Worm (Caenorhabditis elegans) whole organism, mixed stage, embryonic: Measurements from ENCODE around the gene Y79H2A.12.
A peak's percentile ranks its signal among the peaks of the same experiment; 100 is the strongest.

Source experiments
- bed-3 ChIP-seq: fragments of 200-800 bp; sonication (Bioruptor generic); optimal IDR thresholded peaks from 3 replicates; lab custom pipeline; 2018; ENCODE audit warnings: mild to moderate bottlenecking, missing genetic modification characterization, moderate library complexity, missing compliant biosample characterization
- blmp-1 ChIP-seq: fragments of 150-350 bp; optimal IDR thresholded peaks from 2 replicates; lab custom pipeline; 2014; ENCODE audit warnings: missing biosample characterization, missing genetic modification characterization
- ceh-39 ChIP-seq: fragments of 150-350 bp; optimal IDR thresholded peaks from 2 replicates; lab custom pipeline; 2014; ENCODE audit warnings: missing biosample characterization, missing genetic modification characterization
- ceh-43 ChIP-seq: fragments of 200-800 bp; sonication (Bioruptor generic); optimal IDR thresholded peaks from 2 replicates; lab custom pipeline; 2018; ENCODE audit warnings: mild to moderate bottlenecking, missing genetic modification characterization, moderate library complexity, missing compliant biosample characterization
- ceh-83 ChIP-seq: fragments of 200-800 bp; sonication (Bioruptor generic); optimal IDR thresholded peaks from 2 replicates; lab custom pipeline; 2018; ENCODE audit warnings: mild to moderate bottlenecking, missing genetic modification characterization, missing compliant biosample characterization
- ces-1 ChIP-seq: fragments of 150-350 bp; optimal IDR thresholded peaks from 2 replicates; lab custom pipeline; 2014; ENCODE audit warnings: missing biosample characterization, missing genetic modification reagents, missing genetic modification characterization
- cnd-1 ChIP-seq: fragments of 200-800 bp; sonication (Bioruptor generic); optimal IDR thresholded peaks from 2 replicates; lab custom pipeline; 2018; ENCODE audit warnings: mild to moderate bottlenecking, missing genetic modification characterization, missing compliant biosample characterization
- elt-1 ChIP-seq: sonication (generic microtip); optimal IDR thresholded peaks from 2 replicates; lab custom pipeline; 2017; ENCODE audit warnings: missing genetic modification characterization, mild to moderate bottlenecking, missing compliant biosample characterization, antibody characterized with exemption, moderate library complexity, borderline replicate concordance; ENCODE audit not compliant: insufficient read depth
- elt-3 ChIP-seq: fragments of 150-350 bp; optimal IDR thresholded peaks from 2 replicates; lab custom pipeline; 2014; ENCODE audit warnings: missing biosample characterization, missing genetic modification characterization
- flh-1 ChIP-seq: fragments of 200-800 bp; sonication (Bioruptor generic); optimal IDR thresholded peaks from 2 replicates; lab custom pipeline; 2018; ENCODE audit warnings: mild to moderate bottlenecking, missing genetic modification characterization, moderate library complexity, missing compliant biosample characterization
- ham-2 ChIP-seq: fragments of 200-800 bp; sonication (Bioruptor generic); optimal IDR thresholded peaks from 2 replicates; lab custom pipeline; 2018; ENCODE audit warnings: mild to moderate bottlenecking, missing genetic modification characterization, missing compliant biosample characterization
- hlh-1 ChIP-seq: fragments of 150-350 bp; optimal IDR thresholded peaks from 2 replicates; lab custom pipeline; 2014; ENCODE audit warnings: missing biosample characterization, missing genetic modification reagents, missing genetic modification characterization
- lin-13 ChIP-seq: fragments of 150-350 bp; optimal IDR thresholded peaks from 2 replicates; lab custom pipeline; 2014; ENCODE audit warnings: missing biosample characterization, missing genetic modification characterization
- lin-32 ChIP-seq: fragments of 200-800 bp; sonication (Bioruptor generic); optimal IDR thresholded peaks from 2 replicates; lab custom pipeline; 2018; ENCODE audit warnings: mild to moderate bottlenecking, missing genetic modification characterization, missing compliant biosample characterization
- lsy-2 ChIP-seq: fragments of 150-350 bp; optimal IDR thresholded peaks from 2 replicates; lab custom pipeline; 2014; ENCODE audit warnings: missing biosample characterization, missing genetic modification characterization
- mab-5 ChIP-seq: fragments of 150-350 bp; optimal IDR thresholded peaks from 2 replicates; lab custom pipeline; 2014; ENCODE audit warnings: missing biosample characterization, missing genetic modification characterization
- mep-1 ChIP-seq: fragments of 150-350 bp; optimal IDR thresholded peaks from 2 replicates; lab custom pipeline; 2017; ENCODE audit warnings: missing biosample characterization, missing genetic modification reagents, missing genetic modification characterization, inconsistent platforms
- nhr-12 ChIP-seq: fragments of 150-350 bp; optimal IDR thresholded peaks from 2 replicates; lab custom pipeline; 2014; ENCODE audit warnings: missing biosample characterization, missing genetic modification characterization
- nhr-2 ChIP-seq: fragments of 150-350 bp; optimal IDR thresholded peaks from 2 replicates; lab custom pipeline; 2014; ENCODE audit warnings: missing biosample characterization, missing genetic modification characterization
- nhr-237 ChIP-seq: fragments of 150-350 bp; optimal IDR thresholded peaks from 2 replicates; lab custom pipeline; 2014; ENCODE audit warnings: missing biosample characterization, missing genetic modification characterization
- nhr-28 ChIP-seq: fragments of 150-350 bp; optimal IDR thresholded peaks from 2 replicates; lab custom pipeline; 2014; ENCODE audit warnings: missing biosample characterization, missing genetic modification characterization
- pha-4 ChIP-seq: fragments of 150-350 bp; optimal IDR thresholded peaks from 2 replicates; lab custom pipeline; 2018; ENCODE audit warnings: missing biosample characterization, missing genetic modification reagents, missing genetic modification characterization
- sem-2 ChIP-seq: fragments of 200-800 bp; sonication (Bioruptor generic); optimal IDR thresholded peaks from 2 replicates; lab custom pipeline; 2018; ENCODE audit warnings: mild to moderate bottlenecking, missing genetic modification characterization, missing compliant biosample characterization
- snpc-4 ChIP-seq: fragments of 150-350 bp; optimal IDR thresholded peaks from 2 replicates; lab custom pipeline; 2014; ENCODE audit warnings: missing biosample characterization, missing genetic modification characterization
- sptf-1 ChIP-seq: sonication (generic microtip); optimal IDR thresholded peaks from 2 replicates; lab custom pipeline; 2017; ENCODE audit warnings: mild to moderate bottlenecking, missing genetic modification characterization, moderate library complexity, missing compliant biosample characterization
- unc-120 ChIP-seq: sonication (generic microtip); optimal IDR thresholded peaks from 2 replicates; lab custom pipeline; 2017; ENCODE audit warnings: missing genetic modification characterization, missing compliant biosample characterization; ENCODE audit not compliant: poor library complexity, severe bottlenecking
- unc-39 ChIP-seq: fragments of 150-350 bp; optimal IDR thresholded peaks from 2 replicates; lab custom pipeline; 2014; ENCODE audit warnings: missing biosample characterization, missing genetic modification characterization
- zip-8 ChIP-seq: fragments of 150-350 bp; optimal IDR thresholded peaks from 2 replicates; lab custom pipeline; 2014; ENCODE audit warnings: missing biosample characterization, missing genetic modification characterization
- ztf-11 ChIP-seq: fragments of 150-350 bp; optimal IDR thresholded peaks from 2 replicates; lab custom pipeline; 2014; ENCODE audit warnings: missing biosample characterization, missing genetic modification characterization

Gene Y79H2A.12

DNA sequence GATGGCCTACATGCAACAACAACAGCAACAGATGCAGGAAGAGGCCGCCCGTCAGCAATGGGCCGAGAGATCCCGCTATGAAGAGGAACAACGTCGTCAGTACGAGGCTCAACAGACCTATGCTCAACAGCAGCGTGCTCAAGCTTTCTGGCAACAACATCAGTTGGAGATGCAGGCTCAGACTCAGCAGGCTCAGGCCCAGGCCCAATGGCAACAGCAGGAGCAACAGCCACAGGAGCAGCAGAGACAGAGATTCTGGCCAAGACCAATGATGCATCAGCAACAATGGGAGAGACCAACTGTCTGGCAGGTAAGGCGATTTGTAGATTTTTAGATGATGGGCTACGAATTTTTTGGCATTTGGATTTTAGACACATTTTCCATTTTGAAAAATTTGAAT lies 6.4 kb downstream of the Y79H2A.12 start:
- no peak for TF ChIP-seq nhr-237 (tag; lab: Kevin White, UChicago)
- no peak for TF ChIP-seq ham-2 (GFP tag; lab: Kevin White, UChicago)
- no peak for TF ChIP-seq unc-120 (tag; lab: Kevin White, UChicago)
- no peak for TF ChIP-seq ztf-11 (tag; lab: Kevin White, UChicago)
- TF ChIP-seq nhr-2, result no peak
- no peak for TF ChIP-seq hlh-1 (tag; lab: Kevin White, UChicago)
- TF ChIP-seq cnd-1 (tag; lab: Kevin White, UChicago), result no peak
- no peak for TF ChIP-seq sptf-1 (tag; lab: Kevin White, UChicago)
- no peak for TF ChIP-seq blmp-1
- TF ChIP-seq mep-1, result no peak
- TF ChIP-seq unc-39 (tag; lab: Kevin White, UChicago), result no peak
- no peak for TF ChIP-seq sem-2 (GFP tag; lab: Kevin White, UChicago)
- TF ChIP-seq mab-5 (tag; lab: Kevin White, UChicago), result no peak
- no peak for TF ChIP-seq lin-13 (tag; lab: Kevin White, UChicago)
- no peak for TF ChIP-seq pha-4 (tag; lab: Kevin White, UChicago)
- no peak for TF ChIP-seq zip-8 (tag; lab: Kevin White, UChicago)
- TF ChIP-seq ceh-43, result no peak
- no peak for TF ChIP-seq elt-3 (tag; lab: Kevin White, UChicago)

DNA sequence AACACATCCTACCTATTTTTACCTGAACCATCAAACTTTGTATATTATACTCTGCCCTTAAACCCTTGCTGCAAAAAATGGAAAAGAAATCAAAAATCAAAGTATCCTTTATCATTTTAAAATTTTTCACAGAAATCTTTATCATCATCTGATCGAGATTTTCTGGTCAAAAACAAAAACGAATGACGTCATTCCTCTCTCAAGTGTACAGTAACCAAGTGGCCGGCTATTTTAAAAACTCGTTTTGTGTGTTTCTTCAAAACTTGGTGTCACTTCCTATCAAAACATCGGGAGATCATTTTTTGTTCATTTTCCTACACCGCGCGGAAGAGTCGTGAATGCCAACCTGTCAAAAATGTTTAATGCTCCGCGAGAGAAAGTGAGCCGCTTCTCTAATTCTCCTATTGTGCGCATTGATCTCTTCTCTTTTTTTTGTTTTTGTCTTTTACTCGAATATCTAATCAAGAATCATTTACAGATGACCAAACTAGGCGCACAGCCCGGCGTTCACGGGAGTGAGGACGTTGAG lies 8.5 kb downstream of the Y79H2A.12 start, which contains the start of gene brp-1:
TSS of gene brp-1 (plus strand) at position 479 of the 529 bp plus-strand sequence.
- TF ChIP-seq nhr-2, result no peak
- TF ChIP-seq zip-8 (tag; lab: Kevin White, UChicago), result peak; percentile 56

DNA sequence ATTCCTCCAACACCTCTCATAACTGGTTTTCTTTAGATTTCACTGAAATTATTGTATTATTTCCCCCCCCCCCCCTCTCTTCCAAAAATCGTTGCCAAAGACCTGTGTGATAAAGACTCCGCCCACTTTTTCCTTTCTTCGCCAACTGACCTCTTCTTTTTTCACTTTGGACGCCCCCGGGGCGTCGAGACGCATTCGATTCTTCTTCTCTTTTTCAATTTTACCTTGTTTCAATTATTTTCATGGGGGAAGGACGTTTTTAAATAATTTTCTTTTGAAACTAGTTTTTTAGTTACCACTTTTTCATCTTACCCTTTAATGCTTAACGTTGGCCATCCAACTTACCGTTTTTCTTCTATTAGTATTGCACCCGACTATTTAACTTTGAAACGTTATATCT lies 10.7 kb downstream of the Y79H2A.12 start:
- TF ChIP-seq sptf-1 (tag; lab: Kevin White, UChicago), result no peak

DNA sequence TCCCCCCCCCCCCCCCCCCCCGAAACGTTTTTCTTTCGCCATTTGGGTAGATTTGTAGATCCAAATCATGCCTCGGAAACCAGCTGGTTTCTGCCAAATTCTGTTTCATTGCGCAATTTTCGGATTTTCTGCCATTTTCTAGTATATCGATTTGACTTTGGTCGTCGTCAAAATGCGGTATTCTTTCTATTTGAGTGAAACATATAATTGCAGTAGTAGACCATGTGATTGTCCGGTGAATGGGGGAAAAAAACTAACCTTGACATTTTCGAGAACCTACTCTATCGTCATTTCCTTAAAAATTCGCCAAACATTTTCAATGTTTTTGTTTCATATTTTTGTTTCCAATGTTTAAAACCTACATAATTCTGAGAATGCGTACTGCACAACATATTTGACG lies 13.1 kb downstream of the Y79H2A.12 start:
- TF ChIP-seq blmp-1 (no peak), flh-1 (GFP tag; lab: Kevin White, UChicago) (no peak), lsy-2 (tag; lab: Kevin White, UChicago) (no peak), unc-120 (tag; lab: Kevin White, UChicago) (no peak), ceh-43 (no peak), ztf-11 (tag; lab: Kevin White, UChicago) (no peak), bed-3 (GFP tag; lab: Kevin White, UChicago) (no peak), mab-5 (tag; lab: Kevin White, UChicago) (no peak), pha-4 (tag; lab: Kevin White, UChicago) (no peak), lin-32 (GFP tag; lab: Kevin White, UChicago) (no peak), ces-1 (GFP tag; lab: Kevin White, UChicago) (no peak), elt-1 (tag; lab: Kevin White, UChicago) (no peak)

DNA sequence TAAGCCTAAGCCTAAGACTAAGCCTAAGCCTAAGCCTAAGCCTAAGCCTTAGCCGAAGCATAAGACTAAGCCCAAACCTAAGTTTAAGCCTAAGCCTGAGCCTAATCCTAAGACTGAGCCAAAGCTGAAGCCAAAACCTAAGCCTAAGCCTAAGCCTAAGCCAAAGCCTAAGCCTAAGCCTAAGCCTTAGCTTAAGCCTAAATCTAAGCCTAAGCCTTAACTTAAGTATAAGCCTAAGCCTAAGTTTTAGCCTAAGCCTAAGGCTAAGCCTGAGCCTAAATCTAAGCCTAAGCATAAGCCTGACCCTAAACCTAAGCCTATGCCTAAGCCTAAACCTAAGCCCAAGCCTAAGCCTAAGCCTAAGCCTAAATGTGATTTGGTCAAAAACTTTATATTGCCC lies 13.5 kb downstream of the Y79H2A.12 start:
- TF ChIP-seq elt-3 (tag; lab: Kevin White, UChicago), result no peak
- TF ChIP-seq snpc-4 (tag; lab: Kevin White, UChicago), result no peak
- TF ChIP-seq ham-2 (GFP tag; lab: Kevin White, UChicago), result peak; percentile 54

DNA sequence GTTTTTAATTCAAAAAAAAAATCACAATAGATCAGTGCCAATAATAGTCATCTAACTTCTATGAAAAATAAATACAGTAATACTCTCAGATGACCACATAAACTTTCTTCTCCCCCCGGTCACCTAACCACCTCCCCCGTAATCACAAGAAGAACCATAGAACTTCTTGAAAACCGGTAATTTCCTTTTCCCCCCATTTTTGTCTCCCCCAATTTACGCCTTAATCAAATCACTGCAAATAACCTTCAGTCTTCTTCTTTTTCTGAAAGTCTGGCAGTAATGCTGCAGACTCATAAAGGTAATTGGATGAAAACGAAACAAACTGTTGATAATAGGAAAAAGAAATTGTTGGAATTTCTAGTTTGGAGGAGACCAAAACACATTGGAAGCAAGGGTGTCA lies 14.2 kb downstream of the Y79H2A.12 start:
- TF ChIP-seq mep-1 (no peak), ceh-39 (no peak), mab-5 (tag; lab: Kevin White, UChicago) (no peak), bed-3 (GFP tag; lab: Kevin White, UChicago) (no peak), ceh-43 (no peak), ztf-11 (tag; lab: Kevin White, UChicago) (no peak), lin-32 (GFP tag; lab: Kevin White, UChicago) (no peak), elt-1 (tag; lab: Kevin White, UChicago) (no peak), nhr-28 (tag; lab: Kevin White, UChicago) (no peak), nhr-237 (tag; lab: Kevin White, UChicago) (no peak), ham-2 (GFP tag; lab: Kevin White, UChicago) (no peak), unc-39 (tag; lab: Kevin White, UChicago) (no peak), nhr-12 (tag; lab: Kevin White, UChicago) (no peak), ceh-83 (GFP tag; lab: Kevin White, UChicago) (no peak), nhr-2 (no peak), elt-3 (tag; lab: Kevin White, UChicago) (no peak), lin-13 (tag; lab: Kevin White, UChicago) (no peak)
- TF ChIP-seq, all 35 proteins: peak for 0
